Fruit fly (Drosophila melanogaster) whole organism, prepupa: ENCODE data around the gene CG44000.

ENCODE experiments used
- Blimp-1 ChIP-seq: fragments of 200-800 bp; sonication (Bioruptor generic); optimal IDR thresholded peaks from 3 replicates; lab custom pipeline; 2017; ENCODE audit warnings: missing biosample characterization, missing genetic modification characterization, mild to moderate bottlenecking, moderate library complexity, missing genetic modification reagents
- CG10631 ChIP-seq: fragments of 200-800 bp; sonication (Bioruptor generic); optimal IDR thresholded peaks from 2 replicates; lab custom pipeline; 2016; ENCODE audit warnings: missing biosample characterization, missing genetic modification characterization
- CG11294 ChIP-seq: fragments of 200-800 bp; sonication (Bioruptor generic); IDR thresholded peaks from 2 replicates; pipeline ENCODE4 v1.3.6; 2022; ENCODE audit warnings: missing biosample characterization, missing genetic modification characterization
- CG11762 ChIP-seq: fragments of 200-800 bp; sonication (Bioruptor generic); optimal IDR thresholded peaks from 3 replicates; lab custom pipeline; 2016; ENCODE audit warnings: missing biosample characterization, missing genetic modification characterization; ENCODE audit not compliant: insufficient read depth
- CG16779 ChIP-seq: fragments of 200-800 bp; sonication (Bioruptor generic); optimal IDR thresholded peaks from 3 replicates; lab custom pipeline; 2017; ENCODE audit warnings: missing biosample characterization, mild to moderate bottlenecking, missing genetic modification characterization
- CG31627 ChIP-seq: fragments of 200-800 bp; sonication (Bioruptor generic); optimal IDR thresholded peaks from 3 replicates; lab custom pipeline; 2016; ENCODE audit warnings: missing biosample characterization, missing genetic modification characterization
- CG34406 ChIP-seq: fragments of 200-800 bp; sonication (Bioruptor generic); optimal IDR thresholded peaks from 3 replicates; lab custom pipeline; 2016; ENCODE audit warnings: missing biosample characterization, missing genetic modification characterization
- CG6163 ChIP-seq: fragments of 200-800 bp; sonication (Bioruptor generic); IDR thresholded peaks from 3 replicates; pipeline ENCODE4 v1.3.6; 2022; ENCODE audit warnings: missing biosample characterization, missing genetic modification characterization
- Eip78C ChIP-seq: fragments of 200-800 bp; sonication (Bioruptor generic); peaks from one replicate; lab custom pipeline; 2016; ENCODE audit warnings: missing biosample characterization, missing genetic modification characterization
- OdsH ChIP-seq: fragments of 200-800 bp; sonication (Bioruptor generic); optimal IDR thresholded peaks from 3 replicates; lab custom pipeline; 2016; ENCODE audit warnings: missing biosample characterization, missing genetic modification characterization
- Sox102F ChIP-seq: fragments of 200-800 bp; sonication (Bioruptor generic); optimal IDR thresholded peaks from 2 replicates; lab custom pipeline; 2016; ENCODE audit warnings: missing biosample characterization, mild to moderate bottlenecking, missing genetic modification characterization
- Sox15 ChIP-seq: fragments of 200-800 bp; sonication (Bioruptor generic); optimal IDR thresholded peaks from 3 replicates; lab custom pipeline; 2016; ENCODE audit warnings: missing biosample characterization, missing genetic modification characterization
- pdm3 ChIP-seq: fragments of 200-800 bp; sonication (Bioruptor generic); optimal IDR thresholded peaks from 3 replicates; lab custom pipeline; 2016; ENCODE audit warnings: missing biosample characterization, missing genetic modification characterization
- vri ChIP-seq: fragments of 200-800 bp; sonication (Bioruptor generic); optimal IDR thresholded peaks from 3 replicates; lab custom pipeline; 2016; ENCODE audit warnings: missing biosample characterization, mild to moderate bottlenecking, missing genetic modification characterization

DNA sequence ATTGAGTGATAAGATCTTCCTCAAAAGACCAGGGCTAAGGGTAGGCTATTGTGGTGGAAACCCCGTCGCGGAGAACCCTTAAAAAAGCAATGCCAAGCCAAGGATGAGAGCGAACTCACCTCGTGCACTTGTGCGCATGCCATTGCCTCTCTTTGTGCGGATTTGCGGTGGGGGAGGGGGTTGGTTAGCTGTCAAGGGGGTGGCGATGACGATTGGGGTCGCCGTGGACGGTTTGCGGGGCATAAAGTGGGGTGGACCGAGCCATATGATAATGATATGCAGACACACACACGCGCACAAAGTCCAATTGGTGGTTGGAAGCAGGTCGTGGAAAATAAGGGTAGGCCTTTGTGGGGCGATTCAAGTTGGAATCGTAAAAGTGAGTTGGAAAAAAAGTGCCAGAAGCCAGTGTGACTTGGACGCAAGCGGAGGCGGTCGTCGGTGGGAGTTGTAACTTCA lies 5.6 kb upstream of the CG44000 start, which contains the start of the genes CG14042 and SP555:
- TF ChIP-seq CG34406 (GFP tag; lab: Kevin White, UChicago) (no peak), CG10631 (GFP tag; lab: Kevin White, UChicago) (no peak), CG11294 (GFP tag; lab: Robert Waterston, UW) (no peak), CG6163 (GFP tag; lab: Robert Waterston, UW) (no peak), Sox102F (no peak), pdm3 (no peak), vri (GFP tag; lab: Kevin White, UChicago) (no peak), Blimp-1 (no peak), Sox15 (GFP tag; lab: Kevin White, UChicago) (no peak), CG16779 (tag; lab: Kevin White, UChicago) (no peak), Eip78C (GFP tag; lab: Kevin White, UChicago) (no peak), CG31627 (GFP tag; lab: Kevin White, UChicago) (no peak), OdsH (GFP tag; lab: Kevin White, UChicago) (no peak), CG11762 (GFP tag; lab: Kevin White, UChicago) (no peak)
